Worm (Caenorhabditis elegans): ENCODE data around the gene sru-7.
A peak's percentile ranks its signal among the peaks of the same experiment; 100 is the strongest.

sru-7 gene

ce11 chrIV:8526579-8526978, 34.2 kb downstream of the sru-7 start:
- TF ChIP-seq lin-13 (GFP tag; optimal IDR thresholded peaks at IDR 0.05): no peak
- peak; percentile 7 for TF ChIP-seq crh-2 (tag; optimal IDR thresholded peaks at IDR 0.05)
- peak; percentile 11 for TF ChIP-seq nhr-25 (tag; optimal IDR thresholded peaks at IDR 0.05)
- no peak for TF ChIP-seq mdl-1 (tag; optimal IDR thresholded peaks at IDR 0.05)
- no peak for TF ChIP-seq unc-55 (GFP tag; optimal IDR thresholded peaks at IDR 0.05)
- no peak for TF ChIP-seq aly-2 (tag; optimal IDR thresholded peaks at IDR 0.05)
- no peak for TF ChIP-seq ztf-1 (GFP tag; conservative IDR thresholded peaks at IDR 0.05)
- no peak for TF ChIP-seq ama-1 (optimal IDR thresholded peaks at IDR 0.05)
- no peak for TF ChIP-seq sem-4 (tag; optimal IDR thresholded peaks at IDR 0.05)
- no peak for TF ChIP-seq mbf-1 (tag; optimal IDR thresholded peaks at IDR 0.05)
- TF ChIP-seq sma-3 (GFP tag; optimal IDR thresholded peaks at IDR 0.05): no peak
- TF ChIP-seq elt-3 (tag; optimal IDR thresholded peaks at IDR 0.05): no peak
- TF ChIP-seq ceh-82 (tag; optimal IDR thresholded peaks at IDR 0.05): no peak
- TF ChIP-seq R02D3.7 (tag; optimal IDR thresholded peaks at IDR 0.05): no peak
- no peak for TF ChIP-seq nhr-21 (tag; optimal IDR thresholded peaks at IDR 0.05)

ce11 chrIV:8527598-8528012, 35.3 kb downstream of the sru-7 start:
- TF ChIP-seq mdl-1 (tag; optimal IDR thresholded peaks at IDR 0.05) (peak; percentile 94 to 96), egl-27 (tag; optimal IDR thresholded peaks at IDR 0.05) (peak; percentile 95), ceh-16 (tag; optimal IDR thresholded peaks at IDR 0.05) (no peak), F13H6.1 (tag; optimal IDR thresholded peaks at IDR 0.05) (peak; percentile 99), skn-1 (tag; optimal IDR thresholded peaks at IDR 0.05) (no peak), ztf-11 (tag; optimal IDR thresholded peaks at IDR 0.05) (no peak), ztf-4 (tag; optimal IDR thresholded peaks at IDR 0.05) (peak; percentile 14), fos-1 (tag; optimal IDR thresholded peaks at IDR 0.05) (peak; percentile 99), lsy-2 (tag; optimal IDR thresholded peaks at IDR 0.05) (peak in 1 of 2 experiments; percentile 89), mbf-1 (tag; optimal IDR thresholded peaks at IDR 0.05) (no peak), blmp-1 (tag; optimal IDR thresholded peaks at IDR 0.05; ENCODE audit: insufficient read depth) (peak; percentile 78), nhr-129 (tag; optimal IDR thresholded peaks at IDR 0.05) (peak; percentile 80), sem-4 (tag; optimal IDR thresholded peaks at IDR 0.05) (peak; percentile 84), unc-39 (tag; optimal IDR thresholded peaks at IDR 0.05) (no peak), peb-1 (tag; optimal IDR thresholded peaks at IDR 0.05) (no peak), mab-5 (tag; optimal IDR thresholded peaks at IDR 0.05) (peak; percentile 83), gmeb-1 (tag; optimal IDR thresholded peaks at IDR 0.05) (peak; percentile 78), sma-9 (GFP tag; optimal IDR thresholded peaks at IDR 0.05) (peak; percentile 99), sma-9 (tag; optimal IDR thresholded peaks at IDR 0.05) (peak; percentile 50), nhr-23 (tag; optimal IDR thresholded peaks at IDR 0.05) (no peak), crh-2 (tag; optimal IDR thresholded peaks at IDR 0.05) (peak; percentile 94), nhr-77 (tag; optimal IDR thresholded peaks at IDR 0.05) (peak; percentile 46), nhr-21 (tag; optimal IDR thresholded peaks at IDR 0.05) (peak; percentile 98), aly-2 (tag; optimal IDR thresholded peaks at IDR 0.05) (no peak), nhr-25 (tag; optimal IDR thresholded peaks at IDR 0.05) (peak; percentile 90), nhr-237 (tag; optimal IDR thresholded peaks at IDR 0.05) (no peak), nhr-6 (tag; optimal IDR thresholded peaks at IDR 0.05) (peak; percentile 85), nhr-12 (tag; optimal IDR thresholded peaks at IDR 0.05) (no peak), C34F6.9 (tag; optimal IDR thresholded peaks at IDR 0.05) (peak; percentile 80), nhr-10 (tag; optimal IDR thresholded peaks at IDR 0.05) (peak; percentile 49), ZK546.5 (tag; optimal IDR thresholded peaks at IDR 0.05) (no peak), unc-62 (GFP tag; optimal IDR thresholded peaks at IDR 0.05) (peak; percentile 63), elt-1 (tag; optimal IDR thresholded peaks at IDR 0.05) (no peak), ztf-1 (GFP tag; conservative IDR thresholded peaks at IDR 0.05) (no peak), R02D3.7 (tag; optimal IDR thresholded peaks at IDR 0.05) (no peak), elt-3 (tag; optimal IDR thresholded peaks at IDR 0.05) (no peak), Y55F3AM.14 (GFP tag; optimal IDR thresholded peaks at IDR 0.05) (peak; percentile 78), nhr-11 (tag; optimal IDR thresholded peaks at IDR 0.05) (peak; percentile 34), sma-3 (GFP tag; optimal IDR thresholded peaks at IDR 0.05) (peak; percentile 99), lin-13 (GFP tag; optimal IDR thresholded peaks at IDR 0.05) (peak; percentile 43), alr-1 (tag; optimal IDR thresholded peaks at IDR 0.05) (no peak)
